Fruit fly (Drosophila melanogaster) whole organism, embryonic: Measurements from ENCODE around the gene CG42397.
A peak's percentile ranks its signal among the peaks of the same experiment; 100 is the strongest.

Experiments used
- BEAF-32 ChIP-seq: fragments of 200-800 bp; sonication (Bioruptor generic); optimal IDR thresholded peaks from 3 replicates; lab custom pipeline; 2017; ENCODE audit warnings: missing biosample characterization, missing genetic modification characterization, mild to moderate bottlenecking, moderate library complexity, missing genetic modification reagents
- Blimp-1 ChIP-seq: fragments of 200-800 bp; sonication (Bioruptor generic); optimal IDR thresholded peaks from 3 replicates; lab custom pipeline; 2018; ENCODE audit warnings: missing biosample characterization, missing genetic modification characterization, mild to moderate bottlenecking, moderate library complexity, missing genetic modification reagents
- CG10959 ChIP-seq: fragments of 200-800 bp; sonication (Bioruptor generic); IDR thresholded peaks from 2 replicates; pipeline ENCODE4 v1.3.6; 2022; ENCODE audit warnings: missing biosample characterization, missing genetic modification characterization
- CG11560 ChIP-seq: fragments of 200-800 bp; sonication (Bioruptor generic); IDR thresholded peaks from 3 replicates; pipeline ENCODE4 v1.3.6; 2022; ENCODE audit warnings: missing biosample characterization, missing genetic modification characterization
- CG11696 ChIP-seq: fragments of 200-800 bp; sonication (Bioruptor generic); IDR thresholded peaks from 2 replicates; pipeline ENCODE4 v1.3.6; 2022; ENCODE audit warnings: missing biosample characterization, missing genetic modification characterization
- CG12659 ChIP-seq: fragments of 200-800 bp; sonication (Bioruptor generic); optimal IDR thresholded peaks from 3 replicates; lab custom pipeline; 2017; ENCODE audit warnings: mild to moderate bottlenecking, missing biosample characterization, missing genetic modification reagents, missing genetic modification characterization
- CG15601 ChIP-seq: fragments of 200-800 bp; sonication (Bioruptor generic); optimal IDR thresholded peaks from 3 replicates; lab custom pipeline; 2019; ENCODE audit warnings: missing biosample characterization, mild to moderate bottlenecking, missing genetic modification characterization, moderate library complexity
- CG16779 ChIP-seq: fragments of 200-800 bp; sonication (Bioruptor generic); IDR thresholded peaks from 2 replicates; pipeline ENCODE4 v1.3.6; 2022; ENCODE audit warnings: missing biosample characterization, missing genetic modification characterization
- CG2199 ChIP-seq: fragments of 200-800 bp; sonication (Bioruptor generic); IDR thresholded peaks from 3 replicates; pipeline ENCODE4 v1.3.6; 2022; ENCODE audit warnings: missing biosample characterization, missing genetic modification characterization
- CG31388 ChIP-seq: fragments of 200-800 bp; sonication (Bioruptor generic); optimal IDR thresholded peaks from 2 replicates; lab custom pipeline; 2016; ENCODE audit warnings: missing biosample characterization, missing genetic modification characterization
- CG31441 ChIP-seq: fragments of 200-800 bp; sonication (Bioruptor generic); IDR thresholded peaks from 2 replicates; pipeline ENCODE4 v1.3.6; 2022; ENCODE audit warnings: missing biosample characterization, missing genetic modification characterization
- CG3847 ChIP-seq: fragments of 200-800 bp; sonication (Bioruptor generic); IDR thresholded peaks from 2 replicates; pipeline ENCODE4 v1.3.6; 2022; ENCODE audit warnings: missing biosample characterization, missing genetic modification characterization
- CG4282 ChIP-seq: fragments of 200-800 bp; sonication (Bioruptor generic); optimal IDR thresholded peaks from 2 replicates; lab custom pipeline; 2016; ENCODE audit warnings: missing biosample characterization, missing genetic modification characterization
- CG6689 ChIP-seq: fragments of 200-800 bp; sonication (Bioruptor generic); IDR thresholded peaks from 2 replicates; pipeline ENCODE4 v1.3.6; 2022; ENCODE audit warnings: missing biosample characterization, missing genetic modification characterization
- CG6765 ChIP-seq: fragments of 200-800 bp; sonication (Bioruptor generic); optimal IDR thresholded peaks from 3 replicates; lab custom pipeline; 2017; ENCODE audit warnings: missing biosample characterization, mild to moderate bottlenecking, missing genetic modification characterization
- CG7786 ChIP-seq: fragments of 200-800 bp; sonication (Bioruptor generic); optimal IDR thresholded peaks from 2 replicates; lab custom pipeline; 2016; ENCODE audit warnings: missing biosample characterization, missing genetic modification characterization
- CG8765 ChIP-seq: fragments of 200-800 bp; sonication (Bioruptor generic); IDR thresholded peaks from 2 replicates; pipeline ENCODE4 v1.3.6; 2022; ENCODE audit warnings: missing biosample characterization, missing genetic modification characterization
- CG9727 ChIP-seq: fragments of 200-800 bp; sonication (Bioruptor generic); optimal IDR thresholded peaks from 3 replicates; lab custom pipeline; 2017; ENCODE audit warnings: missing biosample characterization, mild to moderate bottlenecking, missing genetic modification characterization
- CG9817 ChIP-seq: fragments of 200-800 bp; sonication (Bioruptor generic); optimal IDR thresholded peaks from 2 replicates; lab custom pipeline; 2018; ENCODE audit warnings: missing biosample characterization, mild to moderate bottlenecking, missing genetic modification characterization, moderate library complexity
- CHES-1-like ChIP-seq: fragments of 200-800 bp; sonication (Bioruptor generic); optimal IDR thresholded peaks from 2 replicates; lab custom pipeline; 2016; ENCODE audit warnings: missing biosample characterization, missing genetic modification characterization
- CkIIα-i1 ChIP-seq: fragments of 200-800 bp; sonication (Bioruptor generic); IDR thresholded peaks from 2 replicates; pipeline ENCODE4 v1.3.6; 2022; ENCODE audit warnings: missing biosample characterization, missing genetic modification characterization
- Dip3 ChIP-seq: fragments of 200-800 bp; sonication (Bioruptor generic); optimal IDR thresholded peaks from 3 replicates; lab custom pipeline; 2016; ENCODE audit warnings: missing biosample characterization, missing genetic modification characterization
- HLH54F ChIP-seq: fragments of 200-800 bp; sonication (Bioruptor generic); optimal IDR thresholded peaks from 3 replicates; lab custom pipeline; 2016; ENCODE audit warnings: missing biosample characterization, missing genetic modification characterization
- Lpt ChIP-seq: fragments of >200 bp; optimal IDR thresholded peaks from 2 replicates; lab custom pipeline; 2018; ENCODE audit warnings: missing biosample characterization, missing genetic modification characterization
- Max ChIP-seq: fragments of 200-800 bp; sonication (Bioruptor generic); optimal IDR thresholded peaks from 2 replicates; lab custom pipeline; 2016; ENCODE audit warnings: missing biosample characterization, mild to moderate bottlenecking, missing genetic modification characterization
- Pdp1 ChIP-seq, 2 experiments: fragments of 200-800 bp; sonication (Bioruptor generic); optimal IDR thresholded peaks; 3 replicates each; lab custom pipeline; 2016; ENCODE audit warnings: missing biosample characterization in 2 of 2, missing genetic modification characterization in 2 of 2, mild to moderate bottlenecking in 1 of 2, moderate library complexity in 1 of 2
- Xbp1 ChIP-seq: fragments of 200-800 bp; sonication (Bioruptor generic); optimal IDR thresholded peaks from 3 replicates; lab custom pipeline; 2016; ENCODE audit warnings: missing biosample characterization, mild to moderate bottlenecking, missing genetic modification characterization
- abd-A ChIP-seq: fragments of 200-800 bp; sonication (Bioruptor generic); optimal IDR thresholded peaks from 3 replicates; lab custom pipeline; 2019; ENCODE audit warnings: missing biosample characterization, mild to moderate bottlenecking, missing genetic modification characterization, moderate library complexity
- chm ChIP-seq: fragments of 200-800 bp; sonication (Bioruptor generic); IDR thresholded peaks from 2 replicates; pipeline ENCODE4 v1.3.6; 2022; ENCODE audit warnings: missing biosample characterization, missing genetic modification characterization
- corto ChIP-seq: fragments of 200-800 bp; sonication (Bioruptor generic); optimal IDR thresholded peaks from 2 replicates; lab custom pipeline; 2016; ENCODE audit warnings: missing biosample characterization, mild to moderate bottlenecking, missing genetic modification characterization, moderate library complexity
- crc ChIP-seq: fragments of 200-800 bp; sonication (Bioruptor generic); optimal IDR thresholded peaks from 2 replicates; lab custom pipeline; 2016; ENCODE audit warnings: missing biosample characterization, missing genetic modification characterization
- cwo ChIP-seq: fragments of 200-800 bp; sonication (Bioruptor generic); optimal IDR thresholded peaks from 3 replicates; lab custom pipeline; 2017; ENCODE audit warnings: missing biosample characterization, missing genetic modification characterization, mild to moderate bottlenecking, moderate library complexity, missing genetic modification reagents
- emc ChIP-seq: fragments of 200-800 bp; sonication (Bioruptor generic); optimal IDR thresholded peaks from 2 replicates; lab custom pipeline; 2016; ENCODE audit warnings: missing biosample characterization, missing genetic modification characterization
- fd102C ChIP-seq: fragments of 200-800 bp; sonication (Bioruptor generic); optimal IDR thresholded peaks from 2 replicates; lab custom pipeline; 2018; ENCODE audit warnings: missing biosample characterization, mild to moderate bottlenecking, missing genetic modification characterization, moderate library complexity
- fd96Cb ChIP-seq: fragments of 200-800 bp; sonication (Bioruptor generic); optimal IDR thresholded peaks from 2 replicates; lab custom pipeline; 2018; ENCODE audit warnings: missing biosample characterization, mild to moderate bottlenecking, missing genetic modification characterization, moderate library complexity
- h ChIP-seq: fragments of >200 bp; optimal IDR thresholded peaks from 2 replicates; lab custom pipeline; 2017
- hb ChIP-seq: fragments of 200-800 bp; sonication (Bioruptor generic); IDR thresholded peaks from 3 replicates; pipeline ENCODE4 v1.3.6; 2022; ENCODE audit warnings: missing biosample characterization, missing genetic modification characterization; ENCODE audit not compliant: partially characterized antibody
- knrl ChIP-seq: fragments of 200-800 bp; sonication (Bioruptor generic); IDR thresholded peaks from 3 replicates; pipeline ENCODE4 v1.3.6; 2022; ENCODE audit warnings: missing biosample characterization, missing genetic modification characterization; ENCODE audit not compliant: partially characterized antibody
- nmo ChIP-seq: fragments of 200-800 bp; sonication (Bioruptor generic); optimal IDR thresholded peaks from 2 replicates; lab custom pipeline; 2018; ENCODE audit warnings: missing biosample characterization, mild to moderate bottlenecking, missing genetic modification characterization, moderate library complexity
- odd ChIP-seq: fragments of 200-800 bp; sonication (Bioruptor generic); optimal IDR thresholded peaks from 2 replicates; lab custom pipeline; 2017; ENCODE audit warnings: missing biosample characterization, mild to moderate bottlenecking, missing genetic modification characterization
- sd ChIP-seq: fragments of 200-800 bp; sonication (Bioruptor generic); optimal IDR thresholded peaks from 3 replicates; lab custom pipeline; 2018; ENCODE audit warnings: missing biosample characterization, mild to moderate bottlenecking, missing genetic modification characterization, moderate library complexity
- slou ChIP-seq: fragments of 200-800 bp; sonication (Bioruptor generic); optimal IDR thresholded peaks from 3 replicates; lab custom pipeline; 2016; ENCODE audit warnings: missing biosample characterization, missing genetic modification characterization
- usp ChIP-seq: fragments of >200 bp; optimal IDR thresholded peaks from 2 replicates; lab custom pipeline; 2017; ENCODE audit warnings: missing biosample characterization, missing genetic modification characterization
- vnd ChIP-seq: fragments of 200-800 bp; sonication (Bioruptor generic); IDR thresholded peaks from 3 replicates; pipeline ENCODE4 v1.3.6; 2022; ENCODE audit warnings: missing biosample characterization, missing genetic modification characterization; ENCODE audit not compliant: partially characterized antibody
- z ChIP-seq: fragments of 200-800 bp; sonication (Bioruptor generic); IDR thresholded peaks from 3 replicates; pipeline ENCODE4 v1.3.6; 2022; ENCODE audit warnings: missing biosample characterization, missing genetic modification characterization

Gene CG42397

dm6 chr3L:12004136-12004535, 30.5 kb upstream of the CG42397 start (continued):
- TF ChIP-seq CHES-1-like (GFP tag; lab: Kevin White, UChicago) (no peak), emc (GFP tag; lab: Kevin White, UChicago) (no peak), CG12659 (GFP tag; lab: Kevin White, UChicago) (no peak), CG15601 (tag; lab: Kevin White, UChicago) (peak; percentile 53), slou (GFP tag; lab: Kevin White, UChicago) (no peak), CG4282 (GFP tag; lab: Kevin White, UChicago) (no peak), Lpt (no peak), corto (GFP tag; lab: Kevin White, UChicago) (no peak), Pdp1 (GFP tag; optimal IDR thresholded peaks at IDR 0.05; lab: Kevin White, UChicago) (no peak), CG2199 (GFP tag; lab: Robert Waterston, UW) (peak; percentile 44; the same call in 1 of the 3 replicates), CG3847 (GFP tag; lab: Robert Waterston, UW) (no peak), fd102C (no peak), CG6689 (GFP tag; lab: Robert Waterston, UW) (no peak), Xbp1 (GFP tag; lab: Kevin White, UChicago) (no peak), chm (no peak)
- TF ChIP-seq, all 482 proteins: peak for 8

- TF ChIP-seq CG31388 (GFP tag; lab: Kevin White, UChicago) (no peak), sd (tag; lab: Kevin White, UChicago) (peak; percentile 35), cwo (GFP tag; lab: Kevin White, UChicago) (peak; percentile 56)
These were observed 29.9 kb upstream of the CG42397 start for dm6 chr3L:12003457-12003856.

dm6 chr3L:12002321-12003248, 29.0 kb upstream of the CG42397 start, which contains the start of the genes Pop2 and CG6928:
TSS of gene Pop2 (minus strand) at chr3L:12002915.
TSS of gene CG6928 (plus strand) at chr3L:12003155.
- peak; percentile 72 for TF ChIP-seq CG9817 (tag; lab: Kevin White, UChicago)
- TF ChIP-seq usp (GFP tag; lab: Kevin White, UChicago) = no peak
- peak; percentile 90 for TF ChIP-seq knrl
- peak; percentile 93 for TF ChIP-seq BEAF-32 (GFP tag; lab: Kevin White, UChicago)
- peak; percentile 62; the same call in 1 of the 3 replicates for TF ChIP-seq hb (GFP tag; lab: Robert Waterston, UW)
- peak; percentile 41; the same call in 1 of the 2 replicates for TF ChIP-seq CG16779
- TF ChIP-seq HLH54F (GFP tag; lab: Kevin White, UChicago) = peak; percentile 91
- TF ChIP-seq abd-A (tag; lab: Kevin White, UChicago) = no peak
- peak; percentile 83 for TF ChIP-seq Dip3
- 0 out of 2 replicates have a peak, but pooled peaks have one; percentile 34 for TF ChIP-seq CG11696 (GFP tag; lab: Robert Waterston, UW)
- peak; percentile 42 for TF ChIP-seq Blimp-1 (GFP tag; lab: Kevin White, UChicago)
- peak; percentile 72 for TF ChIP-seq CG9727
- TF ChIP-seq CkIIα-i1 (GFP tag; lab: Robert Waterston, UW) = no peak
- no peak for TF ChIP-seq h (lab: Kevin White, UChicago)
- TF ChIP-seq CG11560 (tag; lab: Robert Waterston, UW) = peak; percentile 67; the same call in 2 of the 3 replicates
- TF ChIP-seq vnd (GFP tag; lab: Robert Waterston, UW) = peak; percentile 76
- TF ChIP-seq CG7786 (GFP tag; lab: Kevin White, UChicago) = peak; percentile 87
- TF ChIP-seq CG6765 = no peak
- peak; percentile 84 for TF ChIP-seq nmo
- peak; percentile 48; the same call in 1 of the 2 replicates for TF ChIP-seq CG8765 (GFP tag; lab: Robert Waterston, UW)
- TF ChIP-seq Max = peak; percentile 77
- peak; percentile 28 for TF ChIP-seq odd (GFP tag; lab: Kevin White, UChicago)
- TF ChIP-seq fd96Cb (tag; lab: Kevin White, UChicago) = peak; percentile 52
- peak; percentile 51 for TF ChIP-seq CG10959 (GFP tag; lab: Robert Waterston, UW)
- peak; percentile 70 for TF ChIP-seq crc (GFP tag; lab: Kevin White, UChicago)
- peak; percentile 56 for TF ChIP-seq slou (GFP tag; lab: Kevin White, UChicago)
- TF ChIP-seq z (GFP tag; lab: Robert Waterston, UW) = no peak
- no peak; the same call in 1 of the 2 replicates for TF ChIP-seq CG31441
